Fruit fly (Drosophila melanogaster): ENCODE measurements around the gene Sfp24Bd.

Gene Sfp24Bd

DNA sequence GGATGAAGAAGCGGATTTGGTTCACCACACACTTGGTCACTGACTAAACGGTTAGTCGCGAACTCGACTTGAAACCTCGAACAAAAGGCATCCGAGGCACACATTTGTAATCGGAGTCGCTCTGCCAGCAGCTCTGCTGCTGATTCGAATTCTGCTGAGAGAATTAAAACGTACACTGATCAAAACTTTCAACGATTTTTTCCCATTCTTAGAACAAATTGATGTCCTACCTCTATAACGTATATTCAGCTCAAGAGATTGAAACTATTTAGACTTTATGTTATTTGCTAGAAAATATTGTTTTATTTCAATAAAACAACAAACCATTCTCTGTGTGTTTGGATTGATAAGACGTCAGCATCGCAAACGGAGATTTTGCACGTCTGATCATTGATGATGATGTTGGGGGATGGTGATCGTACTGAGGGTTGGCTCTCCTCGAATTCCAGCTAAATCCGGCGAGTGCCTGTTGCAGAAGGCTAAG is 36.5 kb upstream of the Sfp24Bd start, which contains the start of gene CG31778 (continued):
- TF ChIP-seq Ets21C (GFP tag; optimal IDR thresholded peaks at IDR 0.05) (peak; percentile 76), Eip75B (GFP tag; optimal IDR thresholded peaks at IDR 0.05) (peak; percentile 77), CG1621 (tag; optimal IDR thresholded peaks at IDR 0.05) (peak; percentile 75), CG16779 (tag; optimal IDR thresholded peaks at IDR 0.05) (peak; percentile 62), CG7368 (GFP tag; optimal IDR thresholded peaks at IDR 0.05) (peak; percentile 68), vri (GFP tag; optimal IDR thresholded peaks at IDR 0.05) (peak; percentile 78), fkh (GFP tag; optimal IDR thresholded peaks at IDR 0.05) (no peak), svp (GFP tag) (peak; percentile 97), Eip93F (GFP tag; optimal IDR thresholded peaks at IDR 0.05) (no peak), CG11294 (GFP tag; IDR thresholded peaks at IDR 0.05) (peak; percentile 65), fd85E (GFP tag; optimal IDR thresholded peaks at IDR 0.05) (peak; percentile 6), CG6854 (GFP tag; optimal IDR thresholded peaks at IDR 0.05) (peak; percentile 35), Blimp-1 (GFP tag; optimal IDR thresholded peaks at IDR 0.05) (peak; percentile 67), net (GFP tag; optimal IDR thresholded peaks at IDR 0.05) (peak; percentile 67), cyc (GFP tag; optimal IDR thresholded peaks at IDR 0.05) (peak; percentile 82), topi (GFP tag; optimal IDR thresholded peaks at IDR 0.05) (peak; percentile 84), dsx (GFP tag; optimal IDR thresholded peaks at IDR 0.05; ENCODE audit: poor library complexity, severe bottlenecking) (peak; percentile 60), esn (GFP tag; optimal IDR thresholded peaks at IDR 0.05) (peak; percentile 93), CG3032 (tag; optimal IDR thresholded peaks at IDR 0.05) (peak; percentile 73), Ets96B (tag; optimal IDR thresholded peaks at IDR 0.05) (peak; percentile 79), spab (GFP tag; optimal IDR thresholded peaks at IDR 0.05) (peak; percentile 66), Gug (GFP tag; IDR thresholded peaks at IDR 0.05) (0 out of 2 replicates have a peak, but pooled peaks have one; percentile 37), acj6 (GFP tag; optimal IDR thresholded peaks at IDR 0.05) (peak; percentile 76), CG10631 (GFP tag; optimal IDR thresholded peaks at IDR 0.05) (peak; percentile 57), CG4318 (GFP tag; optimal IDR thresholded peaks at IDR 0.05) (peak; percentile 24), Smox (GFP tag; optimal IDR thresholded peaks at IDR 0.05) (peak; percentile 85), lz (GFP tag; optimal IDR thresholded peaks at IDR 0.05) (peak; percentile 88), achi (GFP tag; optimal IDR thresholded peaks at IDR 0.05) (peak; percentile 73), CG3919 (GFP tag; optimal IDR thresholded peaks at IDR 0.05) (peak; percentile 73), CG31627 (GFP tag; optimal IDR thresholded peaks at IDR 0.05) (peak; percentile 89), CG9139 (GFP tag; optimal IDR thresholded peaks at IDR 0.05) (no peak), CG6808 (GFP tag; optimal IDR thresholded peaks at IDR 0.05) (peak; percentile 67), salr (GFP tag; optimal IDR thresholded peaks at IDR 0.05) (peak; percentile 32 to 49), CG8119 (GFP tag; IDR thresholded peaks at IDR 0.05) (peak; percentile 67), CG6792 (GFP tag; optimal IDR thresholded peaks at IDR 0.05) (peak; percentile 79)

DNA sequence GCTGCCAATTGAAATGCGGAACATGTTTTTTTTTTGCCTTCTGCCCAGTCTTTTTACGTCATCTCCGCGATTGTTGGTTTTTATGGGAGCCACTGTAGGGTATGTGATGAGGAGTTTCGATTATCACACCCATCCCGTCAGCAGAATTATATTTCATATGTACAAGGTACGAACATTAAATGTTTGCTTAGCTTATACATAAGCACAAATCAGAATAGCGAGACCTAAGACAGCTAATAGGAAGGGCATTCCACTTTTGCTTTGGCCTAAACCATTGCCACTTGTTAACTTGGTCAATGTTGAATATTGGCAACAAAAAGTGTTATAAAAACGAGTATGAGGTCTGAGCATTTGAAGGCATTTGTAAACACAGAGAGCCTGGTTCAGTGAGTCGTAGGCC is 34.3 kb upstream of the Sfp24Bd start, which contains the start of gene CG2816:
Gene CG2816, plus strand, starts transcription at position 400 of the 400 bp plus-strand sequence.
- TF ChIP-seq CG6854 (GFP tag; optimal IDR thresholded peaks at IDR 0.05) (no peak), CG32006 (GFP tag; optimal IDR thresholded peaks at IDR 0.05) (peak; percentile 86), topi (GFP tag; optimal IDR thresholded peaks at IDR 0.05) (peak; percentile 76), Sox102F (GFP tag; optimal IDR thresholded peaks at IDR 0.05) (peak; percentile 83), Hr39 (GFP tag; optimal IDR thresholded peaks at IDR 0.05) (peak; percentile 92), CG3919 (GFP tag; optimal IDR thresholded peaks at IDR 0.05) (peak; percentile 85), CG7368 (GFP tag; optimal IDR thresholded peaks at IDR 0.05) (peak; percentile 80), fkh (GFP tag; optimal IDR thresholded peaks at IDR 0.05) (peak; percentile 11), fd59A (GFP tag; optimal IDR thresholded peaks at IDR 0.05) (peak; percentile 40), CG10669 (GFP tag; optimal IDR thresholded peaks at IDR 0.05) (peak; percentile 56), achi (GFP tag; optimal IDR thresholded peaks at IDR 0.05) (peak; percentile 77), OdsH (GFP tag; optimal IDR thresholded peaks at IDR 0.05) (peak; percentile 86), esn (GFP tag; optimal IDR thresholded peaks at IDR 0.05) (peak; percentile 88), Blimp-1 (GFP tag; optimal IDR thresholded peaks at IDR 0.05) (peak; percentile 54), CG4318 (GFP tag; optimal IDR thresholded peaks at IDR 0.05) (peak; percentile 67), CG11902 (GFP tag; optimal IDR thresholded peaks at IDR 0.05) (peak; percentile 76), Eip93F (GFP tag; optimal IDR thresholded peaks at IDR 0.05) (no peak), CG9139 (GFP tag; optimal IDR thresholded peaks at IDR 0.05) (no peak), Hr4 (GFP tag; optimal IDR thresholded peaks at IDR 0.05) (peak; percentile 85), Hr38 (GFP tag; optimal IDR thresholded peaks at IDR 0.05) (peak; percentile 80), CG6792 (GFP tag; optimal IDR thresholded peaks at IDR 0.05) (peak; percentile 81), CG1621 (tag; optimal IDR thresholded peaks at IDR 0.05) (no peak), CG10631 (GFP tag; optimal IDR thresholded peaks at IDR 0.05) (peak; percentile 76), eg (GFP tag; IDR thresholded peaks at IDR 0.05) (peak; percentile 97), Smox (GFP tag; optimal IDR thresholded peaks at IDR 0.05) (peak; percentile 82), pdm3 (GFP tag; optimal IDR thresholded peaks at IDR 0.05) (peak; percentile 88), Ets96B (tag; optimal IDR thresholded peaks at IDR 0.05) (no peak), Sox15 (GFP tag; optimal IDR thresholded peaks at IDR 0.05) (peak; percentile 76), CG6808 (GFP tag; optimal IDR thresholded peaks at IDR 0.05) (peak; percentile 48), CG3032 (tag; optimal IDR thresholded peaks at IDR 0.05) (no peak), CG8632 (GFP tag; optimal IDR thresholded peaks at IDR 0.05) (peak; percentile 50)
